Fruit fly (Drosophila melanogaster): ENCODE measurements around the gene CG1677.

Gene CG1677

DNA sequence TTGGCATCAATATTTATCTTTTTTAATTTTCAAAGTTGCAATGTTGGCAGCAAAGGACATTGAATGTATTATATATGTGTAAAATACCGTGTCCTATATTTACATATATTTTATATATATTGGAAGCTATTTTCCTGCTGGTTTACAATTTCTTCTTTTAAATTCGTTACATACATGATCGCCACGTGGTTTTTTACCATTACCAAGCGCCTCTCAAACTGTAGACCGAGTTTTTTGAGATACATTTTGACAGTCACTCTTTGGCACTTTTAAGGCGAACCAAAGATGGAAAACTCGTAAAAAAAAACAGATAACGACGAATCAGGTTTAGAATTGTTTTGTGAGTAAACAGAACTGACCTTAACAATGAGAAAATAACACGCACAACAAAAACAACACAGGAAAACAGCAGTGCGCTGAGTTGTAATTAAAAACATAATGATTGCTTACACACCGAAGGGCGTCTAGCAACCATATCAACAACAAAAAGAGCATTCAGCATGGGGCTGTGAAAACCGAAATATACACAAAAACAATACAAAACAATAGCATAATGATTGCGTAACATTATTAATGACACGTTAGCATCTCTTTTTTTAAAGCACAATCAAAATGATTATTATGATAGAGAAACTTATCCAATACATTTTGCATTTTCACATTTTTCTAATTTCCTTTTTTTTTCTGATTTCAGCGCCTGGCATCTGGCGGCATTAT, 65.8 kb downstream of the CG1677 start (continued):
- TF ChIP-seq Ets65A (GFP tag), result no peak
- TF ChIP-seq CrebB (tag; optimal IDR thresholded peaks at IDR 0.05), result no peak
- no peak for TF ChIP-seq CG17328 (GFP tag; IDR thresholded peaks at IDR 0.05)
- no peak for TF ChIP-seq Nf-YC (tag; optimal IDR thresholded peaks at IDR 0.05)
- TF ChIP-seq CG11504 (tag; optimal IDR thresholded peaks at IDR 0.05), result no peak
- no peak for TF ChIP-seq CG14667 (GFP tag; IDR thresholded peaks at IDR 0.05)
- TF ChIP-seq ato (GFP tag; IDR thresholded peaks at IDR 0.05; ENCODE audit: partially characterized antibody), result no peak
- TF ChIP-seq CG11723 (GFP tag; optimal IDR thresholded peaks at IDR 0.05), result no peak
- peak; percentile 21 for TF ChIP-seq sqz (GFP tag; optimal IDR thresholded peaks at IDR 0.05)
- peak; percentile 50 for TF ChIP-seq CG4360 (GFP tag; IDR thresholded peaks at IDR 0.05)
- no peak for TF ChIP-seq CG9932 (GFP tag; IDR thresholded peaks at IDR 0.05)
- TF ChIP-seq CG10654 (GFP tag; optimal IDR thresholded peaks at IDR 0.05), result no peak
- TF ChIP-seq lab (GFP tag; optimal IDR thresholded peaks at IDR 0.05), result no peak
- TF ChIP-seq CG13424 (tag; optimal IDR thresholded peaks at IDR 0.05), result no peak
- no peak for TF ChIP-seq bbx (GFP tag; IDR thresholded peaks at IDR 0.05; ENCODE audit: partially characterized antibody)
- TF ChIP-seq CG4404 (GFP tag; IDR thresholded peaks at IDR 0.05), result no peak
- TF ChIP-seq cad (GFP tag; optimal IDR thresholded peaks at IDR 0.05), result peak; percentile 44
- no peak for TF ChIP-seq CG31365 (tag; optimal IDR thresholded peaks at IDR 0.05)
- TF ChIP-seq dm (GFP tag; optimal IDR thresholded peaks at IDR 0.05), result peak; percentile 21
- TF ChIP-seq Dad (GFP tag; optimal IDR thresholded peaks at IDR 0.05), result no peak
- no peak for TF ChIP-seq pros (GFP tag; optimal IDR thresholded peaks at IDR 0.05)
- TF ChIP-seq caup (GFP tag; optimal IDR thresholded peaks at IDR 0.05; ENCODE audit: severe bottlenecking), result no peak
- TF ChIP-seq ssp (GFP tag; IDR thresholded peaks at IDR 0.05), result no peak
- TF ChIP-seq mirr (GFP tag; optimal IDR thresholded peaks at IDR 0.05), result peak; percentile 11
- TF ChIP-seq Awh (GFP tag; IDR thresholded peaks at IDR 0.05), result no peak
- TF ChIP-seq CG8281 (tag; optimal IDR thresholded peaks at IDR 0.05), result no peak
- TF ChIP-seq eve (GFP tag; optimal IDR thresholded peaks at IDR 0.05), result peak in 1 of 2 experiments; percentile 36
- no peak for TF ChIP-seq gem (tag; optimal IDR thresholded peaks at IDR 0.05)
- no peak for TF ChIP-seq Optix (GFP tag; IDR thresholded peaks at IDR 0.05)
- TF ChIP-seq CG8924 (tag; optimal IDR thresholded peaks at IDR 0.05), result no peak
- TF ChIP-seq CG12744 (GFP tag; optimal IDR thresholded peaks at IDR 0.05), result no peak
- TF ChIP-seq slp2 (GFP tag; optimal IDR thresholded peaks at IDR 0.05), result no peak
- no peak for TF ChIP-seq CG1024 (GFP tag; IDR thresholded peaks at IDR 0.05)
- TF ChIP-seq seq (GFP tag; IDR thresholded peaks at IDR 0.05), result no peak
- peak; percentile 61 for TF ChIP-seq CG10431 (GFP tag; optimal IDR thresholded peaks at IDR 0.05)
- TF ChIP-seq Neu2 (GFP tag; optimal IDR thresholded peaks at IDR 0.05; ENCODE audit: borderline replicate concordance), result no peak
- no peak for TF ChIP-seq Fer2 (tag; optimal IDR thresholded peaks at IDR 0.05)
- no peak for TF ChIP-seq tll (GFP tag; optimal IDR thresholded peaks at IDR 0.05)
- TF ChIP-seq dati (GFP tag; IDR thresholded peaks at IDR 0.05), result no peak
- TF ChIP-seq Jarid2 (GFP tag; optimal IDR thresholded peaks at IDR 0.05), result no peak
- peak in 1 of 2 experiments; percentile 93 for TF ChIP-seq Pdp1 (GFP tag; optimal IDR thresholded peaks at IDR 0.05)
- TF ChIP-seq CG10543 (GFP tag; optimal IDR thresholded peaks at IDR 0.05), result peak; percentile 14
- TF ChIP-seq h (optimal IDR thresholded peaks at IDR 0.05), result no peak
- no peak for TF ChIP-seq otp (GFP tag; IDR thresholded peaks at IDR 0.05)
- no peak for TF ChIP-seq CG17802 (tag; optimal IDR thresholded peaks at IDR 0.05)
- TF ChIP-seq CG6689 (GFP tag; IDR thresholded peaks at IDR 0.05), result no peak
- no peak for TF ChIP-seq CG10959 (GFP tag; IDR thresholded peaks at IDR 0.05)
- peak; percentile 6 for TF ChIP-seq kni (GFP tag; optimal IDR thresholded peaks at IDR 0.05)
- TF ChIP-seq ewg (GFP tag; optimal IDR thresholded peaks at IDR 0.05), result no peak
- TF ChIP-seq CG4282 (GFP tag; optimal IDR thresholded peaks at IDR 0.05), result no peak

Measured in whole organism, embryonic.